Fruit fly (Drosophila melanogaster): ENCODE data around the gene Qsox4.

Qsox4 gene

dm6 chr3R:23727657-23728056, 25.1 kb downstream of the Qsox4 start:
- TF ChIP-seq CrebA (GFP tag; optimal IDR thresholded peaks at IDR 0.05; ENCODE audit: borderline replicate concordance) (peak; percentile 23), CG32264 (GFP tag; optimal IDR thresholded peaks at IDR 0.05) (no peak), woc (GFP tag; optimal IDR thresholded peaks at IDR 0.05) (no peak)

- TF ChIP-seq sage (GFP tag; optimal IDR thresholded peaks at IDR 0.05): peak; percentile 15
- peak; percentile 9 for TF ChIP-seq brk (GFP tag; optimal IDR thresholded peaks at IDR 0.05)
- TF ChIP-seq CG32264 (GFP tag; optimal IDR thresholded peaks at IDR 0.05): no peak
- no peak for TF ChIP-seq N (GFP tag; optimal IDR thresholded peaks at IDR 0.05)
Measured at dm6 chr3R:23728086-23728485, 25.5 kb downstream of the Qsox4 start.

- peak; percentile 24 for TF ChIP-seq Hr83 (GFP tag; optimal IDR thresholded peaks at IDR 0.05; ENCODE audit: poor library complexity, severe bottlenecking)
- peak; percentile 15 for TF ChIP-seq rgr (GFP tag; optimal IDR thresholded peaks at IDR 0.05)
- no peak for TF ChIP-seq tai (GFP tag; optimal IDR thresholded peaks at IDR 0.05)
Measured at dm6 chr3R:23729066-23729465, 26.5 kb downstream of the Qsox4 start.

dm6 chr3R:23729632-23730471, 27.3 kb downstream of the Qsox4 start:
- TF ChIP-seq dmrt93B (GFP tag; optimal IDR thresholded peaks at IDR 0.05) (no peak), fru (GFP tag; optimal IDR thresholded peaks at IDR 0.05) (peak; percentile 14), brk (GFP tag; optimal IDR thresholded peaks at IDR 0.05) (peak; percentile 52), Hnf4 (GFP tag; optimal IDR thresholded peaks at IDR 0.05) (peak; percentile 2), lola (GFP tag; optimal IDR thresholded peaks at IDR 0.05) (no peak), rgr (GFP tag; optimal IDR thresholded peaks at IDR 0.05) (no peak), Vsx2 (GFP tag; optimal IDR thresholded peaks at IDR 0.05; ENCODE audit: partially characterized antibody) (no peak), br (GFP tag; optimal IDR thresholded peaks at IDR 0.05) (peak; percentile 14), tai (GFP tag; optimal IDR thresholded peaks at IDR 0.05) (no peak), GATAd (GFP tag; optimal IDR thresholded peaks at IDR 0.05) (no peak), pan (optimal IDR thresholded peaks at IDR 0.05) (no peak), Mio (GFP tag; optimal IDR thresholded peaks at IDR 0.05) (no peak), Dif (GFP tag; optimal IDR thresholded peaks at IDR 0.05; ENCODE audit: partially characterized antibody) (peak; percentile 40), jim (GFP tag; optimal IDR thresholded peaks at IDR 0.05) (no peak), CrebA (GFP tag; optimal IDR thresholded peaks at IDR 0.05; ENCODE audit: borderline replicate concordance) (no peak), Sp1 (GFP tag; optimal IDR thresholded peaks at IDR 0.05) (peak; percentile 9), h (GFP tag; optimal IDR thresholded peaks at IDR 0.05) (peak; percentile 40), foxo (GFP tag; optimal IDR thresholded peaks at IDR 0.05) (peak in 1 of 2 experiments; percentile 15), sv (GFP tag; optimal IDR thresholded peaks at IDR 0.05) (no peak), HLH106 (tag; optimal IDR thresholded peaks at IDR 0.05) (peak; percentile 8), Rel (GFP tag; optimal IDR thresholded peaks at IDR 0.05) (no peak), Rel (tag; optimal IDR thresholded peaks at IDR 0.05) (peak; percentile 5)

dm6 chr3R:23730472-23730801, 27.9 kb downstream of the Qsox4 start:
- TF ChIP-seq br (GFP tag; optimal IDR thresholded peaks at IDR 0.05) (no peak), Rel (GFP tag; optimal IDR thresholded peaks at IDR 0.05) (no peak), Rel (tag; optimal IDR thresholded peaks at IDR 0.05) (peak; percentile 97), Myc (optimal IDR thresholded peaks at IDR 0.05) (no peak), foxo (GFP tag; optimal IDR thresholded peaks at IDR 0.05) (no peak), OdsH (GFP tag; optimal IDR thresholded peaks at IDR 0.05) (no peak), Sp1 (GFP tag; optimal IDR thresholded peaks at IDR 0.05) (no peak), Vsx2 (GFP tag; optimal IDR thresholded peaks at IDR 0.05; ENCODE audit: partially characterized antibody) (no peak)

- no peak for TF ChIP-seq Hr83 (GFP tag; optimal IDR thresholded peaks at IDR 0.05; ENCODE audit: poor library complexity, severe bottlenecking)
- TF ChIP-seq dsf (GFP tag; optimal IDR thresholded peaks at IDR 0.05; ENCODE audit: borderline replicate concordance): no peak
- no peak for TF ChIP-seq sv (GFP tag; optimal IDR thresholded peaks at IDR 0.05)
- TF ChIP-seq woc (GFP tag; optimal IDR thresholded peaks at IDR 0.05): no peak
- TF ChIP-seq Sp1 (GFP tag; optimal IDR thresholded peaks at IDR 0.05): no peak
- no peak for TF ChIP-seq br (GFP tag; optimal IDR thresholded peaks at IDR 0.05)
- TF ChIP-seq Jra (GFP tag; optimal IDR thresholded peaks at IDR 0.05): no peak
- TF ChIP-seq jim (GFP tag; optimal IDR thresholded peaks at IDR 0.05): no peak
- no peak for TF ChIP-seq psq (GFP tag; optimal IDR thresholded peaks at IDR 0.05)
Measured at dm6 chr3R:23732533-23732932, 30.0 kb downstream of the Qsox4 start.
